Worm (Caenorhabditis elegans) whole organism, L1 larva: Measurements from ENCODE around the gene idpc-6.

ENCODE experiments used
- C04F5.9 ChIP-seq: sonication (generic microtip); optimal IDR thresholded peaks from 2 replicates; lab custom pipeline; 2016; ENCODE audit warnings: missing genetic modification characterization, missing compliant biosample characterization
- C16A3.4 ChIP-seq: fragments of 150-350 bp; optimal IDR thresholded peaks from 2 replicates; lab custom pipeline; 2014; ENCODE audit warnings: missing biosample characterization, missing genetic modification characterization
- C34B4.2 ChIP-seq: sonication (generic microtip); optimal IDR thresholded peaks from 2 replicates; lab custom pipeline; 2017; ENCODE audit warnings: mild to moderate bottlenecking, missing genetic modification characterization, missing compliant biosample characterization
- aha-1 ChIP-seq: fragments of 150-350 bp; optimal IDR thresholded peaks from 2 replicates; lab custom pipeline; 2014; ENCODE audit warnings: missing biosample characterization, missing genetic modification characterization
- aly-2 ChIP-seq: fragments of 150-350 bp; optimal IDR thresholded peaks from 2 replicates; lab custom pipeline; 2014; ENCODE audit warnings: missing biosample characterization, missing genetic modification characterization
- blmp-1 ChIP-seq: fragments of 150-350 bp; optimal IDR thresholded peaks from 2 replicates; lab custom pipeline; 2014; ENCODE audit warnings: missing biosample characterization, missing genetic modification characterization
- ceh-63 ChIP-seq: fragments of 200-800 bp; sonication (Bioruptor generic); optimal IDR thresholded peaks from 2 replicates; lab custom pipeline; 2018; ENCODE audit warnings: mild to moderate bottlenecking, missing genetic modification characterization, missing compliant biosample characterization
- ceh-8 ChIP-seq: fragments of 200-800 bp; sonication (Bioruptor generic); optimal IDR thresholded peaks from 2 replicates; lab custom pipeline; 2018; ENCODE audit warnings: mild to moderate bottlenecking, missing genetic modification characterization, moderate library complexity, missing compliant biosample characterization
- ceh-82 ChIP-seq, 3 experiments: fragments of 150-350 bp in 1 of 3; sonication (generic microtip) in 2 of 3; optimal IDR thresholded peaks; 2 replicates each; lab custom pipeline; 2014 to 2017; ENCODE audit warnings: missing biosample characterization in 3 of 3, missing genetic modification characterization in 3 of 3
- ceh-90 ChIP-seq: sonication (generic microtip); optimal IDR thresholded peaks from 2 replicates; lab custom pipeline; 2016; ENCODE audit warnings: missing genetic modification characterization, missing compliant biosample characterization
- ces-1 ChIP-seq: fragments of 150-350 bp; optimal IDR thresholded peaks from 2 replicates; lab custom pipeline; 2014; ENCODE audit warnings: missing biosample characterization, missing genetic modification reagents, missing genetic modification characterization
- dpl-1 ChIP-seq, 3 experiments: fragments of 150-350 bp in 2 of 3; sonication (generic microtip) in 1 of 3; optimal IDR thresholded peaks; 2 replicates each; lab custom pipeline; 2014 to 2017; ENCODE audit warnings: missing biosample characterization in 3 of 3, missing genetic modification characterization in 3 of 3, missing genetic modification reagents in 3 of 3
- dsc-1 ChIP-seq: sonication (generic microtip); optimal IDR thresholded peaks from 2 replicates; lab custom pipeline; 2016; ENCODE audit warnings: mild to moderate bottlenecking, missing genetic modification characterization, missing compliant biosample characterization
- efl-1 ChIP-seq, 4 experiments: fragments of 150-350 bp; optimal IDR thresholded peaks in 3 of 4; peaks in 1 of 4; 1 replicate in 1 of 4; 2 replicates in 3 of 4; lab custom pipeline; 2014; ENCODE audit warnings: missing biosample characterization in 2 of 4, missing genetic modification characterization in 2 of 4, missing genetic modification reagents in 2 of 4
- efl-3 ChIP-seq: fragments of 200-800 bp; sonication (Bioruptor generic); optimal IDR thresholded peaks from 2 replicates; lab custom pipeline; 2018; ENCODE audit warnings: mild to moderate bottlenecking, missing genetic modification characterization, missing compliant biosample characterization
- egl-13 ChIP-seq: sonication (generic microtip); optimal IDR thresholded peaks from 2 replicates; lab custom pipeline; 2016; ENCODE audit warnings: missing genotype, missing genetic modification reagents, missing genetic modification characterization, missing compliant biosample characterization
- egl-27 ChIP-seq, 2 experiments: fragments of 150-350 bp in 1 of 2; sonication (generic microtip); optimal IDR thresholded peaks; 3 replicates each; lab custom pipeline; 2017 to 2018; ENCODE audit warnings: missing biosample characterization in 2 of 2, missing genetic modification characterization in 2 of 2, missing genetic modification reagents in 2 of 2
- elt-2 ChIP-seq: sonication (generic microtip); optimal IDR thresholded peaks from 2 replicates; lab custom pipeline; 2016; ENCODE audit warnings: missing genetic modification characterization, mild to moderate bottlenecking, inconsistent platforms, missing compliant biosample characterization, missing genetic modification reagents
- elt-3 ChIP-seq, 6 experiments: fragments of 150-350 bp in 1 of 6; sonication (generic microtip); optimal IDR thresholded peaks; 2 replicates each; lab custom pipeline; 2017 to 2018; ENCODE audit warnings: missing biosample characterization in 6 of 6, missing genetic modification characterization in 6 of 6, inconsistent platforms in 1 of 6
- ets-5 ChIP-seq: fragments of 200-800 bp; sonication (Bioruptor generic); IDR thresholded peaks from 2 replicates; pipeline ENCODE4 v1.3.6; 2022; ENCODE audit warnings: missing genetic modification characterization, missing compliant biosample characterization
- fkh-4 ChIP-seq: sonication (generic microtip); optimal IDR thresholded peaks from 2 replicates; lab custom pipeline; 2016; ENCODE audit warnings: missing compliant biosample characterization, missing genetic modification characterization, borderline replicate concordance
- fos-1 ChIP-seq: fragments of 150-350 bp; optimal IDR thresholded peaks from 2 replicates; lab custom pipeline; 2014; ENCODE audit warnings: missing biosample characterization, missing genetic modification characterization
- grh-1 ChIP-seq: fragments of 200-800 bp; sonication (Bioruptor generic); IDR thresholded peaks from 2 replicates; pipeline ENCODE4 v1.3.6; 2022; ENCODE audit warnings: missing genetic modification reagents, missing genetic modification characterization, missing compliant biosample characterization
- hlh-17 ChIP-seq: fragments of 200-800 bp; sonication (Bioruptor generic); optimal IDR thresholded peaks from 2 replicates; lab custom pipeline; 2018; ENCODE audit warnings: missing genetic modification characterization, mild to moderate bottlenecking, missing compliant biosample characterization, moderate library complexity, borderline replicate concordance
- isw-1 ChIP-seq: fragments of 200-800 bp; sonication (Bioruptor generic); IDR thresholded peaks from 2 replicates; pipeline ENCODE4 v1.3.6; 2022; ENCODE audit warnings: missing genetic modification characterization, missing compliant biosample characterization
- lin-14 ChIP-seq: fragments of 200-800 bp; sonication (Bioruptor generic); optimal IDR thresholded peaks from 2 replicates; lab custom pipeline; 2018; ENCODE audit warnings: mild to moderate bottlenecking, missing genetic modification characterization, moderate library complexity, missing compliant biosample characterization
- lin-35 ChIP-seq, 2 experiments: fragments of 150-350 bp; optimal IDR thresholded peaks; 2 replicates each; lab custom pipeline; 2014; ENCODE audit warnings: missing biosample characterization in 2 of 2, missing genetic modification characterization in 2 of 2, missing genetic modification reagents in 2 of 2
- lir-3 ChIP-seq: sonication (generic microtip); optimal IDR thresholded peaks from 2 replicates; lab custom pipeline; 2016; ENCODE audit warnings: mild to moderate bottlenecking, missing genetic modification characterization, moderate library complexity, missing compliant biosample characterization; ENCODE audit not compliant: poor library complexity
- lsy-2 ChIP-seq, 2 experiments: fragments of 150-350 bp; optimal IDR thresholded peaks; 2 replicates each; lab custom pipeline; 2014; ENCODE audit warnings: missing biosample characterization in 2 of 2, missing genetic modification characterization in 2 of 2
- mef-2 ChIP-seq: fragments of 150-350 bp; optimal IDR thresholded peaks from 2 replicates; lab custom pipeline; 2014; ENCODE audit warnings: missing biosample characterization, missing genetic modification characterization
- mep-1 ChIP-seq: fragments of 150-350 bp; optimal IDR thresholded peaks from 2 replicates; lab custom pipeline; 2014; ENCODE audit warnings: missing biosample characterization, missing genetic modification characterization
- nhr-11 ChIP-seq: fragments of 150-350 bp; optimal IDR thresholded peaks from 2 replicates; lab custom pipeline; 2014; ENCODE audit warnings: missing biosample characterization, missing genetic modification characterization
- nhr-19 ChIP-seq: fragments of 200-800 bp; sonication (Bioruptor generic); conservative IDR thresholded peaks from 2 replicates; pipeline ENCODE4 v1.3.6; 2022; ENCODE audit warnings: missing genetic modification characterization, missing compliant biosample characterization
- nhr-20 ChIP-seq: sonication (generic microtip); optimal IDR thresholded peaks from 2 replicates; lab custom pipeline; 2016; ENCODE audit warnings: mild to moderate bottlenecking, missing genetic modification characterization, missing compliant biosample characterization
- nhr-237 ChIP-seq: fragments of 150-350 bp; optimal IDR thresholded peaks from 2 replicates; lab custom pipeline; 2014; ENCODE audit warnings: missing biosample characterization, missing genetic modification characterization
- nhr-28 ChIP-seq: fragments of 150-350 bp; optimal IDR thresholded peaks from 2 replicates; lab custom pipeline; 2014; ENCODE audit warnings: missing biosample characterization, missing genetic modification characterization
- nhr-47 ChIP-seq: sonication (generic microtip); optimal IDR thresholded peaks from 2 replicates; lab custom pipeline; 2016; ENCODE audit warnings: mild to moderate bottlenecking, missing genetic modification characterization, moderate library complexity, missing compliant biosample characterization
- nhr-71 ChIP-seq: sonication (generic microtip); optimal IDR thresholded peaks from 2 replicates; lab custom pipeline; 2016; ENCODE audit warnings: mild to moderate bottlenecking, missing genetic modification characterization, moderate library complexity, missing compliant biosample characterization
- nhr-76 ChIP-seq: sonication (generic microtip); optimal IDR thresholded peaks from 2 replicates; lab custom pipeline; 2017; ENCODE audit warnings: missing biosample characterization, missing genetic modification characterization
- nhr-85 ChIP-seq: sonication (generic microtip); peaks from one replicate; lab custom pipeline; 2016; ENCODE audit warnings: missing genetic modification characterization, inconsistent platforms, missing compliant biosample characterization
- nhr-90 ChIP-seq: sonication (generic microtip); optimal IDR thresholded peaks from 2 replicates; lab custom pipeline; 2016; ENCODE audit warnings: mild to moderate bottlenecking, missing genetic modification characterization, missing compliant biosample characterization; ENCODE audit not compliant: poor library complexity
- pag-3 ChIP-seq: sonication (generic microtip); optimal IDR thresholded peaks from 2 replicates; lab custom pipeline; 2017; ENCODE audit warnings: missing genetic modification characterization, mild to moderate bottlenecking, missing compliant biosample characterization, antibody characterized with exemption, borderline replicate concordance; ENCODE audit not compliant: insufficient read depth
- pqm-1 ChIP-seq: sonication (generic microtip); optimal IDR thresholded peaks from 3 replicates; lab custom pipeline; 2017; ENCODE audit warnings: missing biosample characterization, missing genetic modification characterization
- rnt-1 ChIP-seq: sonication (generic microtip); optimal IDR thresholded peaks from 2 replicates; lab custom pipeline; 2016; ENCODE audit warnings: mild to moderate bottlenecking, missing genetic modification characterization, moderate library complexity, missing compliant biosample characterization
- snu-23 ChIP-seq: sonication (generic microtip); optimal IDR thresholded peaks from 2 replicates; lab custom pipeline; 2016; ENCODE audit warnings: missing genetic modification characterization, missing compliant biosample characterization
- sox-4 ChIP-seq: sonication (generic microtip); optimal IDR thresholded peaks from 2 replicates; lab custom pipeline; 2016; ENCODE audit warnings: missing genetic modification characterization, missing compliant biosample characterization
- tbx-2 ChIP-seq: sonication (generic microtip); optimal IDR thresholded peaks from 2 replicates; lab custom pipeline; 2016; ENCODE audit warnings: missing genetic modification characterization, missing compliant biosample characterization
- unc-30 ChIP-seq: sonication (generic microtip); optimal IDR thresholded peaks from 2 replicates; lab custom pipeline; 2017; ENCODE audit warnings: missing biosample characterization, missing genetic modification characterization
- unc-86 ChIP-seq: sonication (generic microtip); optimal IDR thresholded peaks from 2 replicates; lab custom pipeline; 2016; ENCODE audit warnings: missing genetic modification characterization, missing compliant biosample characterization
- vab-15 ChIP-seq: sonication (generic microtip); optimal IDR thresholded peaks from 2 replicates; lab custom pipeline; 2017; ENCODE audit warnings: missing genotype, mild to moderate bottlenecking, missing genetic modification characterization, missing compliant biosample characterization
- xbp-1 ChIP-seq: sonication (generic microtip); optimal IDR thresholded peaks from 2 replicates; lab custom pipeline; 2016; ENCODE audit warnings: missing genetic modification characterization, missing compliant biosample characterization
- ztf-11 ChIP-seq, 2 experiments: sonication (generic microtip); optimal IDR thresholded peaks; 2 replicates each; lab custom pipeline; 2016 to 2017; ENCODE audit warnings: missing genetic modification characterization in 2 of 2, missing biosample characterization in 1 of 2, missing compliant biosample characterization in 1 of 2
- ztf-4 ChIP-seq: fragments of 150-350 bp; optimal IDR thresholded peaks from 2 replicates; lab custom pipeline; 2014; ENCODE audit warnings: missing biosample characterization, missing genetic modification characterization

idpc-6 gene

ce11 chrV:9588574-9588973 lies 31.4 kb upstream of the idpc-6 start:
- TF ChIP-seq efl-3 (GFP tag; lab: Kevin White, UChicago), result no peak
- TF ChIP-seq ceh-90 (tag; lab: Kevin White, UChicago), result no peak
- no peak for TF ChIP-seq ztf-4 (tag; lab: Kevin White, UChicago)
- TF ChIP-seq nhr-76 (tag; lab: Kevin White, UChicago), result no peak
- TF ChIP-seq pag-3 (tag; lab: Kevin White, UChicago), result no peak
- TF ChIP-seq grh-1 (GFP tag; lab: Robert Waterston, UW), result no peak
- no peak for TF ChIP-seq xbp-1 (tag; lab: Kevin White, UChicago)
- TF ChIP-seq snu-23 (GFP tag; lab: Kevin White, UChicago), result peak; percentile 34
- TF ChIP-seq blmp-1 (tag; lab: Kevin White, UChicago), result peak; percentile 68
- TF ChIP-seq nhr-28 (tag; lab: Kevin White, UChicago), result no peak
- no peak for TF ChIP-seq ets-5
- TF ChIP-seq elt-2 (tag; lab: Kevin White, UChicago), result no peak
- TF ChIP-seq C34B4.2 (tag; lab: Kevin White, UChicago), result no peak
- TF ChIP-seq lsy-2 (tag; optimal IDR thresholded peaks at IDR 0.05; lab: Kevin White, UChicago), result no peak
- TF ChIP-seq C16A3.4 (tag; lab: Kevin White, UChicago), result no peak
- TF ChIP-seq ceh-63, result no peak
- TF ChIP-seq nhr-90 (tag; lab: Kevin White, UChicago), result no peak
- no peak for TF ChIP-seq aha-1 (tag; lab: Kevin White, UChicago)
- no peak for TF ChIP-seq ceh-82 (tag; optimal IDR thresholded peaks at IDR 0.05; lab: Kevin White, UChicago)
- TF ChIP-seq nhr-85, result peak; percentile 68
- TF ChIP-seq ces-1 (GFP tag; lab: Kevin White, UChicago), result no peak
- peak; percentile 57 for TF ChIP-seq lin-14 (GFP tag; lab: Kevin White, UChicago)
- TF ChIP-seq egl-27 (tag; optimal IDR thresholded peaks at IDR 0.05; lab: Kevin White, UChicago), result no peak
- no peak for TF ChIP-seq hlh-17 (GFP tag; lab: Kevin White, UChicago)
- TF ChIP-seq nhr-71 (tag; lab: Kevin White, UChicago), result peak; percentile 5
- no peak for TF ChIP-seq nhr-19 (GFP tag; lab: Robert Waterston, UW)
- TF ChIP-seq rnt-1 (tag; lab: Kevin White, UChicago), result no peak
- no peak for TF ChIP-seq nhr-237 (tag; lab: Kevin White, UChicago)
- TF ChIP-seq tbx-2 (tag; lab: Kevin White, UChicago), result no peak
- no peak for TF ChIP-seq efl-1 (optimal IDR thresholded peaks at IDR 0.05; lab: Kevin White, UChicago)
- TF ChIP-seq efl-1 (GFP tag; optimal IDR thresholded peaks at IDR 0.05 in 1 of 2; lab: Kevin White, UChicago), result no peak
- no peak for TF ChIP-seq isw-1 (GFP tag; lab: Robert Waterston, UW)
- no peak for TF ChIP-seq aly-2
- peak; percentile 22 for TF ChIP-seq nhr-20 (tag; lab: Kevin White, UChicago)
- TF ChIP-seq lin-35 (GFP tag; optimal IDR thresholded peaks at IDR 0.05; lab: Kevin White, UChicago), result no peak
- TF ChIP-seq pqm-1 (tag; lab: Kevin White, UChicago), result no peak
- TF ChIP-seq unc-86 (tag; lab: Kevin White, UChicago), result no peak
- no peak for TF ChIP-seq fkh-4 (tag; lab: Kevin White, UChicago)
- no peak for TF ChIP-seq nhr-11 (tag; lab: Kevin White, UChicago)
- TF ChIP-seq unc-30 (tag; lab: Kevin White, UChicago), result no peak
- TF ChIP-seq fos-1, result no peak
- no peak for TF ChIP-seq egl-13
- TF ChIP-seq mef-2 (tag; lab: Kevin White, UChicago), result no peak
- TF ChIP-seq nhr-47 (tag; lab: Kevin White, UChicago), result no peak
- no peak for TF ChIP-seq C04F5.9 (tag; lab: Kevin White, UChicago)
- no peak for TF ChIP-seq sox-4 (tag; lab: Kevin White, UChicago)
- no peak for TF ChIP-seq ztf-11 (tag; optimal IDR thresholded peaks at IDR 0.05; lab: Kevin White, UChicago)
- no peak for TF ChIP-seq lir-3
- TF ChIP-seq dpl-1 (GFP tag; optimal IDR thresholded peaks at IDR 0.05; lab: Kevin White, UChicago), result no peak
- TF ChIP-seq mep-1 (tag; lab: Kevin White, UChicago), result peak; percentile 16
- no peak for TF ChIP-seq ceh-8 (GFP tag; lab: Kevin White, UChicago)
- TF ChIP-seq vab-15 (tag; lab: Kevin White, UChicago), result no peak
- TF ChIP-seq elt-3 (tag; optimal IDR thresholded peaks at IDR 0.05; lab: Kevin White, UChicago), result peak in 2 of 6 experiments; percentile 40 to 41
- TF ChIP-seq dsc-1 (tag; lab: Kevin White, UChicago), result no peak
